Worm (Caenorhabditis elegans) whole organism, L4 larva: ENCODE data around the gene mrpl-32.

Experiments
- mdl-1 ChIP-seq, 2 experiments: fragments of 150-350 bp in 1 of 2; sonication (generic microtip) in 1 of 2; optimal IDR thresholded peaks; 2 replicates each; lab custom pipeline; 2014 to 2017; ENCODE audit warnings: missing biosample characterization in 2 of 2, missing genetic modification characterization in 2 of 2
- mep-1 ChIP-seq: fragments of 150-350 bp; sonication (generic microtip); optimal IDR thresholded peaks from 3 replicates; lab custom pipeline; 2014; ENCODE audit warnings: missing biosample characterization, missing genetic modification characterization
- nhr-77 ChIP-seq: fragments of 150-350 bp; optimal IDR thresholded peaks from 2 replicates; lab custom pipeline; 2014; ENCODE audit warnings: missing biosample characterization, missing genetic modification characterization
- unc-62 ChIP-seq, 3 experiments: fragments of 150-350 bp in 1 of 3; sonication (generic microtip); optimal IDR thresholded peaks in 2 of 3; peaks in 1 of 3; 1 replicate in 1 of 3; 2 replicates in 2 of 3; lab custom pipeline; 2014 to 2017; ENCODE audit warnings: missing biosample characterization in 3 of 3, missing genetic modification characterization in 3 of 3, missing genetic modification reagents in 3 of 3, missing genotype in 1 of 3

DNA sequence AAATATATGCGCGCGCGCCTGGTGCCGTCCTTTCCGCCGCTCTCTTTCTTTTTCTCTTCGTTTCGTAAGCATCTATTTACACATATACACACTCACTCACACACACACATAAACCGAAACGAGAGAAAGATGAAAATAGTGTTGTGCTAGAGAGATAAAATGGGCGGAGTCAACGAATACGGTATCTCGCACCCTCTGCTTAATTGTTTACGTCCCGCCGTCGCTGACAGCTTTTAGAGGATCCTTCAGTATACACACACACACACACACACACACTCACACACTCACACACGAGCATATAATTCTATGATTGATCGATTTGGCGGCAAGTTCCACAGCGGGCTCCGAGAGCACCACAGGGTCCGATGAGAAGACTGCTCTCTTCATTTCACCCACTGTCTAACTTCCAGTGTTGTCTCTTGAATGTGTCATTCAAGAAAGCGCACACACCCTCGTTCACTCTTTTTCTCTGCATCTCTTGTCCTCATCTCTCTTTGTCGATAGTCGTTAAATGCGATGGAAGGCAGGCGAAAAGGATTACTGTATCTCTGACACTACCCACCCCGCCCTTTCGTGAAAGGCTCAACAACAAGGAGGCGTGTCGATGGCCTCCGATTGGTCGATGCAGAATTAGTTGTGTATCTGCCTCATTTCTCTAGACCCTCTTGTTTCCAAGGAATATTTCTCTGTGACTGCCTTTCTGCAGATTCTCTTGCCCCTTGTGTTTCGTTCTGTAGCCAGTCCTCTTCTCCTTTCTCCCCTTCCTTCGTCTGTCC, 32.2 kb upstream of the mrpl-32 start:
- TF ChIP-seq nhr-77 (tag; lab: Kevin White, UChicago) (peak; percentile 41), mep-1 (peak; percentile 96), mdl-1 (tag; optimal IDR thresholded peaks at IDR 0.05; lab: Kevin White, UChicago) (peak; percentile 62 to 81), unc-62 (GFP tag; optimal IDR thresholded peaks at IDR 0.05 in 1 of 2; lab: Kevin White, UChicago) (peak; percentile 71 to 100), unc-62 (tag; optimal IDR thresholded peaks at IDR 0.05; lab: Kevin White, UChicago) (peak; percentile 83)
